Fruit fly (Drosophila melanogaster) whole organism, embryonic: ENCODE data around the gene Ir40a.

Experiments
- B-H1 ChIP-seq: fragments of 200-800 bp; sonication (Bioruptor generic); IDR thresholded peaks from 3 replicates; pipeline ENCODE4 v1.3.6; 2022; ENCODE audit warnings: missing biosample characterization, missing genetic modification characterization
- BEAF-32 ChIP-seq: fragments of 200-800 bp; sonication (Bioruptor generic); optimal IDR thresholded peaks from 3 replicates; lab custom pipeline; 2017; ENCODE audit warnings: missing biosample characterization, missing genetic modification characterization, mild to moderate bottlenecking, moderate library complexity, missing genetic modification reagents
- BtbVII ChIP-seq: fragments of 200-800 bp; sonication (Bioruptor generic); optimal IDR thresholded peaks from 3 replicates; lab custom pipeline; 2017; ENCODE audit warnings: missing biosample characterization, mild to moderate bottlenecking, missing genetic modification characterization
- CG10147 ChIP-seq: fragments of 200-800 bp; sonication (Bioruptor generic); optimal IDR thresholded peaks from 2 replicates; lab custom pipeline; 2019; ENCODE audit warnings: missing biosample characterization, mild to moderate bottlenecking, missing genetic modification characterization, moderate library complexity
- CG12299 ChIP-seq: fragments of 200-800 bp; sonication (Bioruptor generic); optimal IDR thresholded peaks from 2 replicates; lab custom pipeline; 2018; ENCODE audit warnings: missing biosample characterization, mild to moderate bottlenecking, missing genetic modification characterization
- CG1647 ChIP-seq: fragments of 200-800 bp; sonication (Bioruptor generic); optimal IDR thresholded peaks from 3 replicates; lab custom pipeline; 2016; ENCODE audit warnings: missing biosample characterization, missing genetic modification characterization
- CG16779 ChIP-seq: fragments of 200-800 bp; sonication (Bioruptor generic); IDR thresholded peaks from 2 replicates; pipeline ENCODE4 v1.3.6; 2022; ENCODE audit warnings: missing biosample characterization, missing genetic modification characterization
- CG2120 ChIP-seq: fragments of 200-800 bp; sonication (Bioruptor generic); optimal IDR thresholded peaks from 3 replicates; lab custom pipeline; 2016; ENCODE audit warnings: missing biosample characterization, missing genetic modification characterization
- CG31388 ChIP-seq: fragments of 200-800 bp; sonication (Bioruptor generic); optimal IDR thresholded peaks from 2 replicates; lab custom pipeline; 2016; ENCODE audit warnings: missing biosample characterization, missing genetic modification characterization
- CG3838 ChIP-seq: fragments of 200-800 bp; sonication (Bioruptor generic); optimal IDR thresholded peaks from 3 replicates; lab custom pipeline; 2016; ENCODE audit warnings: missing biosample characterization, missing genetic modification characterization
- CG3847 ChIP-seq: fragments of 200-800 bp; sonication (Bioruptor generic); IDR thresholded peaks from 2 replicates; pipeline ENCODE4 v1.3.6; 2022; ENCODE audit warnings: missing biosample characterization, missing genetic modification characterization
- CG4328 ChIP-seq: fragments of 200-800 bp; sonication (Bioruptor generic); optimal IDR thresholded peaks from 3 replicates; lab custom pipeline; 2017; ENCODE audit warnings: missing biosample characterization, missing genetic modification reagents, missing genetic modification characterization
- CG4360 ChIP-seq: fragments of 200-800 bp; sonication (Bioruptor generic); IDR thresholded peaks from 2 replicates; pipeline ENCODE4 v1.3.6; 2022; ENCODE audit warnings: missing biosample characterization, missing genetic modification characterization
- CG43689 ChIP-seq: fragments of 200-800 bp; sonication (Bioruptor generic); IDR thresholded peaks from 2 replicates; pipeline ENCODE4 v1.3.6; 2022; ENCODE audit warnings: missing biosample characterization, missing genetic modification characterization
- CG5953 ChIP-seq: fragments of 200-800 bp; sonication (Bioruptor generic); IDR thresholded peaks from 2 replicates; pipeline ENCODE4 v1.3.6; 2022; ENCODE audit warnings: missing biosample characterization, missing genetic modification characterization
- CG6813 ChIP-seq: fragments of 200-800 bp; sonication (Bioruptor generic); optimal IDR thresholded peaks from 2 replicates; lab custom pipeline; 2017; ENCODE audit warnings: missing biosample characterization, missing genetic modification characterization, mild to moderate bottlenecking, moderate library complexity, missing genetic modification reagents
- CG7786 ChIP-seq: fragments of 200-800 bp; sonication (Bioruptor generic); optimal IDR thresholded peaks from 2 replicates; lab custom pipeline; 2016; ENCODE audit warnings: missing biosample characterization, missing genetic modification characterization
- CG7963 ChIP-seq: fragments of 200-800 bp; sonication (Bioruptor generic); IDR thresholded peaks from 3 replicates; pipeline ENCODE4 v1.3.6; 2022; ENCODE audit warnings: missing biosample characterization, missing genetic modification characterization; ENCODE audit not compliant: partially characterized antibody
- CG9797 ChIP-seq: fragments of 200-800 bp; sonication (Bioruptor generic); optimal IDR thresholded peaks from 3 replicates; lab custom pipeline; 2018; ENCODE audit warnings: missing biosample characterization, mild to moderate bottlenecking, missing genetic modification characterization
- Dll ChIP-seq: fragments of 200-800 bp; sonication (Bioruptor generic); IDR thresholded peaks from 4 replicates; pipeline ENCODE4 v1.3.6; 2022; ENCODE audit warnings: missing biosample characterization, missing genetic modification characterization; ENCODE audit not compliant: partially characterized antibody
- Ets65A ChIP-seq: fragments of 200-800 bp; sonication (Bioruptor generic); peaks from one replicate; lab custom pipeline; 2016; ENCODE audit warnings: missing biosample characterization, missing genetic modification characterization
- H15 ChIP-seq: fragments of 200-800 bp; sonication (Bioruptor generic); IDR thresholded peaks from 3 replicates; pipeline ENCODE4 v1.3.6; 2022; ENCODE audit warnings: missing biosample characterization, missing genetic modification characterization
- Hsf ChIP-seq: fragments of 200-800 bp; sonication (Bioruptor generic); optimal IDR thresholded peaks from 3 replicates; lab custom pipeline; 2016; ENCODE audit warnings: missing biosample characterization, missing genetic modification characterization
- Kr ChIP-seq: fragments of 200-800 bp; sonication (Bioruptor generic); optimal IDR thresholded peaks from 2 replicates; lab custom pipeline; 2017; ENCODE audit warnings: missing biosample characterization, mild to moderate bottlenecking, missing genetic modification characterization
- Neu2 ChIP-seq: fragments of 200-800 bp; sonication (Bioruptor generic); optimal IDR thresholded peaks from 3 replicates; lab custom pipeline; 2016; ENCODE audit warnings: missing biosample characterization, missing genetic modification characterization, borderline replicate concordance
- Side ChIP-seq: fragments of 200-800 bp; sonication (Bioruptor generic); optimal IDR thresholded peaks from 2 replicates; lab custom pipeline; 2016; ENCODE audit warnings: missing biosample characterization, missing genetic modification characterization
- Sry-δ ChIP-seq: fragments of 200-800 bp; sonication (Bioruptor generic); optimal IDR thresholded peaks from 2 replicates; lab custom pipeline; 2016; ENCODE audit warnings: missing biosample characterization, missing genetic modification characterization
- Ssrp ChIP-seq: fragments of 200-800 bp; sonication (Bioruptor generic); optimal IDR thresholded peaks from 2 replicates; lab custom pipeline; 2018; ENCODE audit warnings: missing biosample characterization, mild to moderate bottlenecking, missing genetic modification characterization, moderate library complexity
- ac ChIP-seq: fragments of 200-800 bp; sonication (Bioruptor generic); optimal IDR thresholded peaks from 3 replicates; lab custom pipeline; 2017; ENCODE audit warnings: missing biosample characterization, mild to moderate bottlenecking, missing genetic modification characterization
- bab2 ChIP-seq: fragments of 200-800 bp; sonication (Bioruptor generic); optimal IDR thresholded peaks from 2 replicates; lab custom pipeline; 2016; ENCODE audit warnings: missing biosample characterization, missing genetic modification characterization
- dmrt99B ChIP-seq: fragments of 200-800 bp; sonication (Bioruptor generic); optimal IDR thresholded peaks from 2 replicates; lab custom pipeline; 2018; ENCODE audit warnings: missing biosample characterization, mild to moderate bottlenecking, missing genetic modification characterization, moderate library complexity
- emc ChIP-seq: fragments of 200-800 bp; sonication (Bioruptor generic); optimal IDR thresholded peaks from 2 replicates; lab custom pipeline; 2016; ENCODE audit warnings: missing biosample characterization, missing genetic modification characterization
- en ChIP-seq: fragments of 200-800 bp; sonication (Bioruptor generic); optimal IDR thresholded peaks from 2 replicates; lab custom pipeline; 2016; ENCODE audit warnings: missing biosample characterization, missing genetic modification characterization
- exex ChIP-seq: fragments of 200-800 bp; sonication (Bioruptor generic); optimal IDR thresholded peaks from 4 replicates; lab custom pipeline; 2018; ENCODE audit warnings: missing biosample characterization, mild to moderate bottlenecking, missing genetic modification characterization, moderate library complexity
- gcm ChIP-seq: fragments of 200-800 bp; sonication (Bioruptor generic); optimal IDR thresholded peaks from 2 replicates; lab custom pipeline; 2019; ENCODE audit warnings: missing biosample characterization, mild to moderate bottlenecking, missing genetic modification characterization, moderate library complexity
- hkb ChIP-seq, 2 experiments: fragments of 200-800 bp in 1 of 2; fragments of >200 bp in 1 of 2; sonication (Bioruptor generic) in 1 of 2; IDR thresholded peaks in 1 of 2; optimal IDR thresholded peaks in 1 of 2; 2 replicates each; pipeline versions ENCODE4 v1.3.6 to Lab custom; 2017 to 2022; ENCODE audit warnings: missing biosample characterization in 1 of 2, missing genetic modification characterization in 1 of 2
- klu ChIP-seq: fragments of 200-800 bp; sonication (Bioruptor generic); IDR thresholded peaks from 2 replicates; pipeline ENCODE4 v1.3.6; 2022; ENCODE audit warnings: missing biosample characterization, missing genetic modification characterization
- knrl ChIP-seq: fragments of 200-800 bp; sonication (Bioruptor generic); IDR thresholded peaks from 3 replicates; pipeline ENCODE4 v1.3.6; 2022; ENCODE audit warnings: missing biosample characterization, missing genetic modification characterization; ENCODE audit not compliant: partially characterized antibody
- luna ChIP-seq: fragments of 200-800 bp; sonication (Bioruptor generic); optimal IDR thresholded peaks from 2 replicates; lab custom pipeline; 2016; ENCODE audit warnings: missing biosample characterization, missing genetic modification characterization
- psq ChIP-seq: fragments of 200-800 bp; sonication (Bioruptor generic); optimal IDR thresholded peaks from 2 replicates; lab custom pipeline; 2017; ENCODE audit warnings: missing biosample characterization, missing genetic modification characterization
- pzg ChIP-seq: fragments of 200-800 bp; sonication (Bioruptor generic); optimal IDR thresholded peaks from 3 replicates; lab custom pipeline; 2018; ENCODE audit warnings: missing biosample characterization, mild to moderate bottlenecking, missing genetic modification characterization, moderate library complexity
- repo ChIP-seq: fragments of 200-800 bp; sonication (Bioruptor generic); optimal IDR thresholded peaks from 2 replicates; lab custom pipeline; 2016; ENCODE audit warnings: missing biosample characterization, missing genetic modification characterization
- rib ChIP-seq: fragments of 200-800 bp; sonication (Bioruptor generic); IDR thresholded peaks from 2 replicates; pipeline ENCODE4 v1.3.6; 2022; ENCODE audit warnings: missing biosample characterization, missing genetic modification characterization
- row ChIP-seq: fragments of 200-800 bp; sonication (Bioruptor generic); IDR thresholded peaks from 3 replicates; pipeline ENCODE4 v1.3.6; 2022; ENCODE audit warnings: missing biosample characterization, missing genetic modification characterization
- shn ChIP-seq: fragments of 200-800 bp; sonication (Bioruptor generic); optimal IDR thresholded peaks from 3 replicates; lab custom pipeline; 2016; ENCODE audit warnings: missing biosample characterization, missing genetic modification characterization
- trem ChIP-seq: fragments of 200-800 bp; optimal IDR thresholded peaks from 3 replicates; lab custom pipeline; 2019; ENCODE audit warnings: missing biosample characterization, mild to moderate bottlenecking, missing genetic modification characterization, moderate library complexity
- unpg ChIP-seq: fragments of 200-800 bp; sonication (Bioruptor generic); optimal IDR thresholded peaks from 3 replicates; lab custom pipeline; 2018; ENCODE audit warnings: missing biosample characterization, mild to moderate bottlenecking, missing genetic modification characterization, moderate library complexity
- wek ChIP-seq: fragments of 200-800 bp; sonication (Bioruptor generic); optimal IDR thresholded peaks from 3 replicates; lab custom pipeline; 2018; ENCODE audit warnings: missing biosample characterization, mild to moderate bottlenecking, missing genetic modification characterization, moderate library complexity
- zen ChIP-seq: fragments of 200-800 bp; sonication (Bioruptor generic); optimal IDR thresholded peaks from 3 replicates; lab custom pipeline; 2018; ENCODE audit warnings: missing biosample characterization, mild to moderate bottlenecking, missing genetic modification characterization, moderate library complexity

Gene Ir40a

dm6 chr2L:22146247-22146646, 67.9 kb downstream of the Ir40a start (continued):
- TF ChIP-seq Ssrp = no peak
- TF ChIP-seq CG7786 (GFP tag; lab: Kevin White, UChicago) = no peak
- TF ChIP-seq unpg (GFP tag; lab: Kevin White, UChicago) = no peak
- peak; percentile 33; the same call in 1 of the 3 replicates for TF ChIP-seq knrl (GFP tag; lab: Robert Waterston, UW)
- no peak for TF ChIP-seq CG4360
- TF ChIP-seq bab2 (GFP tag; lab: Kevin White, UChicago) = no peak
- TF ChIP-seq CG4328 = no peak
- no peak for TF ChIP-seq CG1647 (GFP tag; lab: Kevin White, UChicago)
- no peak for TF ChIP-seq CG5953
- TF ChIP-seq rib (GFP tag; lab: Robert Waterston, UW) = 0 out of 2 replicates have a peak, but pooled peaks have one; percentile 15
- no peak for TF ChIP-seq klu (GFP tag; lab: Robert Waterston, UW)
- TF ChIP-seq H15 (GFP tag; lab: Robert Waterston, UW) = 0 out of 3 replicates have a peak, but pooled peaks have one; percentile 8
- no peak for TF ChIP-seq en (GFP tag; lab: Kevin White, UChicago)
- peak; percentile 46 for TF ChIP-seq pzg (GFP tag; lab: Kevin White, UChicago)
- no peak for TF ChIP-seq CG6813 (GFP tag; lab: Kevin White, UChicago)
- TF ChIP-seq Dll = peak; percentile 59; the same call in 3 of the 4 replicates
- TF ChIP-seq Sry-δ = peak; percentile 28
- TF ChIP-seq BEAF-32 (GFP tag; lab: Kevin White, UChicago) = peak; percentile 62
- TF ChIP-seq CG9797 (GFP tag; lab: Kevin White, UChicago) = no peak

dm6 chr2L:22145269-22145917, 68.8 kb downstream of the Ir40a start:
- no peak for TF ChIP-seq Hsf (GFP tag; lab: Kevin White, UChicago)
- TF ChIP-seq CG6813 (GFP tag; lab: Kevin White, UChicago) = no peak
- no peak for TF ChIP-seq shn (GFP tag; lab: Kevin White, UChicago)
- no peak for TF ChIP-seq CG43689 (GFP tag; lab: Robert Waterston, UW)
- no peak for TF ChIP-seq psq (GFP tag; lab: Kevin White, UChicago)
- peak; percentile 44; the same call in 1 of the 3 replicates for TF ChIP-seq CG7963 (GFP tag; lab: Robert Waterston, UW)
- no peak for TF ChIP-seq hkb (optimal IDR thresholded peaks at IDR 0.05; lab: Kevin White, UChicago)
- TF ChIP-seq hkb (GFP tag; IDR thresholded peaks at IDR 0.05; lab: Robert Waterston, UW) = no peak
- TF ChIP-seq CG2120 (GFP tag; lab: Kevin White, UChicago) = no peak
- TF ChIP-seq Neu2 (GFP tag; lab: Kevin White, UChicago) = no peak
- no peak for TF ChIP-seq unpg (GFP tag; lab: Kevin White, UChicago)
- TF ChIP-seq zen (tag; lab: Kevin White, UChicago) = no peak
- no peak for TF ChIP-seq emc (GFP tag; lab: Kevin White, UChicago)
- no peak for TF ChIP-seq trem (tag; lab: Kevin White, UChicago)
- peak; percentile 27 for TF ChIP-seq Ets65A (GFP tag; lab: Kevin White, UChicago)
- TF ChIP-seq B-H1 (GFP tag; lab: Robert Waterston, UW) = no peak
- no peak for TF ChIP-seq CG3847 (GFP tag; lab: Robert Waterston, UW)
- no peak for TF ChIP-seq CG12299 (tag; lab: Kevin White, UChicago)
- TF ChIP-seq dmrt99B (tag; lab: Kevin White, UChicago) = no peak
- TF ChIP-seq luna (GFP tag; lab: Kevin White, UChicago) = no peak
- TF ChIP-seq wek (GFP tag; lab: Kevin White, UChicago) = no peak
- no peak for TF ChIP-seq Side (GFP tag; lab: Kevin White, UChicago)
- no peak for TF ChIP-seq CG3838 (GFP tag; lab: Kevin White, UChicago)
- no peak for TF ChIP-seq Kr
- TF ChIP-seq row = no peak
- TF ChIP-seq ac (GFP tag; lab: Kevin White, UChicago) = no peak
- TF ChIP-seq repo (GFP tag; lab: Kevin White, UChicago) = no peak
- TF ChIP-seq BtbVII (GFP tag; lab: Kevin White, UChicago) = no peak
- no peak for TF ChIP-seq CG16779 (GFP tag; lab: Robert Waterston, UW)
- TF ChIP-seq CG10147 (GFP tag; lab: Kevin White, UChicago) = no peak
- no peak for TF ChIP-seq CG31388 (GFP tag; lab: Kevin White, UChicago)
- TF ChIP-seq gcm = no peak
- TF ChIP-seq exex = no peak
